Worm (Caenorhabditis elegans) whole organism, L3 larva: ENCODE results near the gene glb-29.

ENCODE experiments used
- R02D3.7 ChIP-seq: fragments of 150-350 bp; optimal IDR thresholded peaks from 2 replicates; lab custom pipeline; 2014; ENCODE audit warnings: missing biosample characterization, missing genetic modification characterization
- ZK546.5 ChIP-seq: sonication (generic microtip); optimal IDR thresholded peaks from 2 replicates; lab custom pipeline; 2017; ENCODE audit warnings: missing biosample characterization, missing genetic modification characterization
- aly-2 ChIP-seq: fragments of 150-350 bp; optimal IDR thresholded peaks from 2 replicates; lab custom pipeline; 2014; ENCODE audit warnings: missing biosample characterization, missing genetic modification characterization
- ama-1 ChIP-seq: fragments of 150-350 bp; optimal IDR thresholded peaks from 2 replicates; lab custom pipeline; 2018
- ceh-16 ChIP-seq: sonication (generic microtip); optimal IDR thresholded peaks from 2 replicates; lab custom pipeline; 2017; ENCODE audit warnings: missing biosample characterization, missing genetic modification characterization
- ceh-28 ChIP-seq: fragments of 150-350 bp; optimal IDR thresholded peaks from 2 replicates; lab custom pipeline; 2014; ENCODE audit warnings: missing biosample characterization, missing genetic modification reagents, missing genetic modification characterization
- ceh-9 ChIP-seq: sonication (generic microtip); optimal IDR thresholded peaks from 2 replicates; lab custom pipeline; 2018; ENCODE audit warnings: missing biosample characterization, missing genetic modification characterization
- daf-12 ChIP-seq: fragments of 150-350 bp; optimal IDR thresholded peaks from 2 replicates; lab custom pipeline; 2014; ENCODE audit warnings: missing biosample characterization, missing genetic modification reagents, missing genetic modification characterization
- egl-27 ChIP-seq: sonication (generic microtip); optimal IDR thresholded peaks from 4 replicates; lab custom pipeline; 2017; ENCODE audit warnings: missing biosample characterization, missing genetic modification reagents, missing genetic modification characterization
- egl-5 ChIP-seq: fragments of 150-350 bp; optimal IDR thresholded peaks from 2 replicates; lab custom pipeline; 2017; ENCODE audit warnings: missing biosample characterization, missing genetic modification reagents, missing genetic modification characterization, inconsistent platforms
- elt-1 ChIP-seq: fragments of 150-350 bp; optimal IDR thresholded peaks from 2 replicates; lab custom pipeline; 2014; ENCODE audit warnings: missing biosample characterization, missing genetic modification characterization
- elt-2 ChIP-seq: sonication (generic microtip); optimal IDR thresholded peaks from 2 replicates; lab custom pipeline; 2016; ENCODE audit warnings: missing genetic modification reagents, mild to moderate bottlenecking, missing genetic modification characterization, missing compliant biosample characterization
- elt-3 ChIP-seq, 3 experiments: fragments of 150-350 bp in 1 of 3; sonication (generic microtip) in 2 of 3; optimal IDR thresholded peaks; 2 replicates in 2 of 3; 4 replicates in 1 of 3; lab custom pipeline; 2014 to 2017; ENCODE audit warnings: missing biosample characterization in 3 of 3, missing genetic modification characterization in 3 of 3
- eor-1 ChIP-seq, 2 experiments: fragments of 150-350 bp; optimal IDR thresholded peaks; 2 replicates each; lab custom pipeline; 2014 to 2018; ENCODE audit warnings: missing biosample characterization in 2 of 2, missing genetic modification characterization in 2 of 2
- fkh-2 ChIP-seq: fragments of 150-350 bp; optimal IDR thresholded peaks from 2 replicates; lab custom pipeline; 2014; ENCODE audit warnings: missing biosample characterization, missing genetic modification reagents, missing genetic modification characterization
- fos-1 ChIP-seq: fragments of 150-350 bp; optimal IDR thresholded peaks from 2 replicates; lab custom pipeline; 2014; ENCODE audit warnings: missing biosample characterization, missing genetic modification characterization
- jun-1 ChIP-seq: fragments of 150-350 bp; optimal IDR thresholded peaks from 2 replicates; lab custom pipeline; 2014; ENCODE audit warnings: missing biosample characterization, missing genetic modification reagents, missing genetic modification characterization
- lin-15B ChIP-seq: fragments of 150-350 bp; optimal IDR thresholded peaks from 2 replicates; lab custom pipeline; 2014; ENCODE audit warnings: missing biosample characterization, missing genetic modification characterization
- lin-39 ChIP-seq: fragments of 150-350 bp; optimal IDR thresholded peaks from 2 replicates; lab custom pipeline; 2018; ENCODE audit warnings: missing biosample characterization, missing genetic modification reagents, missing genetic modification characterization
- lsy-12 ChIP-seq: sonication (generic microtip); optimal IDR thresholded peaks from 2 replicates; lab custom pipeline; 2016; ENCODE audit warnings: mild to moderate bottlenecking, missing genetic modification characterization, missing compliant biosample characterization
- mdl-1 ChIP-seq: fragments of 150-350 bp; optimal IDR thresholded peaks from 2 replicates; lab custom pipeline; 2014; ENCODE audit warnings: missing biosample characterization, missing genetic modification characterization
- mml-1 ChIP-seq: fragments of 150-350 bp; sonication (generic microtip); optimal IDR thresholded peaks from 3 replicates; lab custom pipeline; 2014; ENCODE audit warnings: missing biosample characterization, missing genetic modification characterization
- nfya-1 ChIP-seq: sonication (generic microtip); optimal IDR thresholded peaks from 2 replicates; lab custom pipeline; 2017; ENCODE audit warnings: missing genetic modification characterization, mild to moderate bottlenecking, missing compliant biosample characterization, antibody characterized with exemption, moderate library complexity; ENCODE audit not compliant: insufficient read depth
- nhr-11 ChIP-seq: fragments of 150-350 bp; optimal IDR thresholded peaks from 2 replicates; lab custom pipeline; 2014; ENCODE audit warnings: missing biosample characterization, missing genetic modification characterization
- nhr-12 ChIP-seq: fragments of 150-350 bp; optimal IDR thresholded peaks from 2 replicates; lab custom pipeline; 2014; ENCODE audit warnings: missing biosample characterization, missing genetic modification characterization
- nhr-23 ChIP-seq: fragments of 150-350 bp; optimal IDR thresholded peaks from 2 replicates; lab custom pipeline; 2014; ENCODE audit warnings: missing biosample characterization, missing genetic modification reagents, missing genetic modification characterization
- nhr-237 ChIP-seq: fragments of 150-350 bp; optimal IDR thresholded peaks from 2 replicates; lab custom pipeline; 2014; ENCODE audit warnings: missing biosample characterization, missing genetic modification characterization
- nhr-25 ChIP-seq: sonication (generic microtip); optimal IDR thresholded peaks from 2 replicates; lab custom pipeline; 2017; ENCODE audit warnings: missing biosample characterization, missing genetic modification characterization
- nhr-28 ChIP-seq: fragments of 150-350 bp; optimal IDR thresholded peaks from 2 replicates; lab custom pipeline; 2014; ENCODE audit warnings: missing biosample characterization, missing genetic modification characterization
- nhr-43 ChIP-seq: sonication (generic microtip); optimal IDR thresholded peaks from 2 replicates; lab custom pipeline; 2016; ENCODE audit warnings: mild to moderate bottlenecking, missing genetic modification characterization, missing compliant biosample characterization; ENCODE audit not compliant: poor library complexity, severe bottlenecking
- nhr-76 ChIP-seq: fragments of 150-350 bp; sonication (generic microtip); optimal IDR thresholded peaks from 5 replicates; lab custom pipeline; 2014; ENCODE audit warnings: missing biosample characterization, missing genetic modification characterization
- nhr-77 ChIP-seq: fragments of 150-350 bp; optimal IDR thresholded peaks from 2 replicates; lab custom pipeline; 2014; ENCODE audit warnings: missing biosample characterization, missing genetic modification characterization
- pha-4 ChIP-seq: fragments of 150-350 bp; optimal IDR thresholded peaks from 2 replicates; lab custom pipeline; 2014; ENCODE audit warnings: missing biosample characterization, missing genetic modification reagents, missing genetic modification characterization
- pqm-1 ChIP-seq: fragments of 150-350 bp; optimal IDR thresholded peaks from 2 replicates; lab custom pipeline; 2017; ENCODE audit warnings: missing biosample characterization, missing genetic modification characterization, inconsistent platforms
- sea-2 ChIP-seq: fragments of 150-350 bp; sonication (generic microtip); optimal IDR thresholded peaks from 4 replicates; lab custom pipeline; 2014; ENCODE audit warnings: missing biosample characterization, missing genetic modification reagents, missing genetic modification characterization
- skn-1 ChIP-seq: fragments of 150-350 bp; optimal IDR thresholded peaks from 2 replicates; lab custom pipeline; 2014; ENCODE audit warnings: missing biosample characterization, missing genetic modification characterization
- tbx-2 ChIP-seq: sonication (generic microtip); optimal IDR thresholded peaks from 2 replicates; lab custom pipeline; 2016; ENCODE audit warnings: mild to moderate bottlenecking, missing genetic modification characterization, missing compliant biosample characterization
- unc-39 ChIP-seq: sonication (generic microtip); optimal IDR thresholded peaks from 4 replicates; lab custom pipeline; 2017; ENCODE audit warnings: missing biosample characterization, missing genetic modification characterization
- unc-62 ChIP-seq: fragments of 150-350 bp; sonication (generic microtip); optimal IDR thresholded peaks from 4 replicates; lab custom pipeline; 2014; ENCODE audit warnings: missing biosample characterization, missing genetic modification reagents, missing genetic modification characterization
- zag-1 ChIP-seq: fragments of 150-350 bp; optimal IDR thresholded peaks from 2 replicates; lab custom pipeline; 2014; ENCODE audit warnings: missing biosample characterization, missing genetic modification characterization
- ztf-11 ChIP-seq: fragments of 150-350 bp; optimal IDR thresholded peaks from 2 replicates; lab custom pipeline; 2014; ENCODE audit warnings: missing biosample characterization, missing genetic modification characterization
- ztf-4 ChIP-seq: fragments of 150-350 bp; optimal IDR thresholded peaks from 2 replicates; lab custom pipeline; 2014; ENCODE audit warnings: missing biosample characterization, missing genetic modification characterization

Gene glb-29

DNA sequence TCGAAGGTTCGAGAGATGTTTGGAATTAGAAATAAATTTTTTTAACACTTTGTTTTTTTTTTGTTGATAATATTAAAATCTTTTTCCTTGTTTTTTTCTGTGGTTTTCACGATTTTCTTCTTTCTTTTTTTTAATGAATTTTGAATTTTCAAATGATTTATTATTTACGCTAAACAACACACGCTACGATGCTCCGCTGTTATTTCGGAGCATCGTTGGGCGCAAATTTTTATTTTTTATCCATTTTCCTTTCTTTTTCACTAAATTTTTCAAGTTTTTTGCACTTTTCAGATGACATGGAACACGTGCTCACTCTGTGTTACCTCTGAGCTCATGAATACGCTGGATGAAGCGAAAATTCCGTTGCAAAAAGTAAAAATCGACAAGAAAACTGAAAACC, 46.8 kb upstream of the glb-29 start, which contains the start of the genes W03C9.1 and W03C9.2:
W03C9.1 (minus strand) TSS at position 46 of the 400 bp plus-strand sequence.
W03C9.2 (plus strand) TSS at position 286 of the 400 bp plus-strand sequence.
- TF ChIP-seq nhr-28 (tag; lab: Kevin White, UChicago) = no peak
- TF ChIP-seq egl-27 = no peak
- no peak for TF ChIP-seq sea-2 (GFP tag; lab: Kevin White, UChicago)
- TF ChIP-seq lin-15B (tag; lab: Kevin White, UChicago) = peak; percentile 11
- no peak for TF ChIP-seq nhr-12 (tag; lab: Kevin White, UChicago)
- no peak for TF ChIP-seq fkh-2
- TF ChIP-seq daf-12 (tag; lab: Kevin White, UChicago) = no peak

DNA sequence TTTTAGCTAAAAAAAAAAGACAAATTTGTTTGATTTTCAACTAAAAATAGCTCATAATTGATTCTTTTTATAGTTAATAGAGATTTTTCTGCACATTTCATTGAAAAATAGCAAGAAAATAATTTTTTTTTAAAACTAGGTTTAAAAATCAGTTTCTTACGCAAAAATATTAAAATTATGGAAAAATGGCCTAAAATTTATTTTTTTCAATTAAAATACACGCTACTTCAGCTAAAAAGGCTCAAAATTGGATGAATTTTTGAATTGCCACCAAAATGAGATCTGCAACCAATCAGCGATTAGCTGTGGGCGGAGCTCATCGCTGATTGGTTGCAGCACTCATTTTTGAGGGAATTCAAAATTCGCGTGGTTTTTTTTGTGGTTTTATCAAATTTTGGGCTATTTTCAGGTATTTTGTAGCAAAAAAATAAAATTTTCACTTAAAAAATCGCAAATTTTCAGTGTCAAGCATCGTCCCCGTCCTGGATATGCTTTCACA, 45.7 kb upstream of the glb-29 start:
- TF ChIP-seq jun-1 (tag; lab: Kevin White, UChicago) (no peak), nfya-1 (peak; percentile 79), ceh-9 (tag; lab: Kevin White, UChicago) (no peak), skn-1 (tag; lab: Kevin White, UChicago) (no peak)
- TF ChIP-seq, all 47 proteins: peak for 1

DNA sequence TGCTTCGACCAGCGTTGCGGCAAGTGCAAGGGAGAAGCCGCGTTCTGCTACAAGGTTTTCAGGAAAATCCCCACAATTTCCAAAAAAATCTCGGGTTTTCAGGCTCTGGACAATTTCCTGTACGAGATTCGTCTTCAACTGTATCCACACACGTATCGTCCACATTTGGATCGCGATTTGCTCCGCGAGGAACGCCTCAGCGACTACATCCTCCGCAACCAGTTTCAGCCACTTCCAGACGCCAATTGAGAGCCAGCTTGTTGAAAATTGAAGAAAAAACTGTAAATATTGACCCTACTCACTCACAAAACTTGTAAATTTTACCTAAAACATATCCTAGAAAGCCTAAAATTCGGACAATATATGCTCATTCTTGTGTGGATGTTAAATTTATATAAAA, 44.0 kb upstream of the glb-29 start:
- TF ChIP-seq lsy-12 (tag; lab: Kevin White, UChicago) (peak; percentile 10), mdl-1 (tag; lab: Kevin White, UChicago) (no peak), ama-1 (lab: Kevin White, UChicago) (peak; percentile 65)
- TF ChIP-seq, all 47 proteins: peak for 2

DNA sequence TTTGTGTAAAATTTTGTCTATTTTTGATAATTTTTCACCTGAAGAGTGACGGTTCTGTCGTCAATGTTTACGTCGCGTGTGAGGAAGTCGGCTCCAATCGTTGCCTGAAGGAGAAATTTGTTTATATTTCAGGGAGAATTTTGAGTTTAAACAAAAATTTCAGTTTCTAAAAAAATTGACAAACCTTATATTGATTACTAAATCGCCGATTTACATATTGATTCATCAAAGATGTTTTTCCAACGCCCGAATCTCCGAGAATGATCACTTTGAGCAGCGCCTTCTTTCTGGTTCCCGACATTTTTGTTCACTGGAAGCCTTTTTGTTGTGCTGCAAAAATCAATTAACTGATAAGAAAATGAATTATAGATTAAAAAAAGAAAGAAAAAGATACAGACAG, 42.3 kb upstream of the glb-29 start, which contains the start of gene rab-7:
rab-7 (minus strand) TSS at position 330 of the 400 bp plus-strand sequence.
- no peak for TF ChIP-seq egl-5 (tag; lab: Kevin White, UChicago)
- peak; percentile 1 for TF ChIP-seq pha-4 (tag; lab: Kevin White, UChicago)
- no peak for TF ChIP-seq R02D3.7 (tag; lab: Kevin White, UChicago)
- peak; percentile 7 for TF ChIP-seq pqm-1
- peak; percentile 71 for TF ChIP-seq ama-1 (lab: Kevin White, UChicago)
- peak; percentile 37 for TF ChIP-seq elt-2 (tag; lab: Kevin White, UChicago)
- TF ChIP-seq, all 47 proteins: peak for 4

DNA sequence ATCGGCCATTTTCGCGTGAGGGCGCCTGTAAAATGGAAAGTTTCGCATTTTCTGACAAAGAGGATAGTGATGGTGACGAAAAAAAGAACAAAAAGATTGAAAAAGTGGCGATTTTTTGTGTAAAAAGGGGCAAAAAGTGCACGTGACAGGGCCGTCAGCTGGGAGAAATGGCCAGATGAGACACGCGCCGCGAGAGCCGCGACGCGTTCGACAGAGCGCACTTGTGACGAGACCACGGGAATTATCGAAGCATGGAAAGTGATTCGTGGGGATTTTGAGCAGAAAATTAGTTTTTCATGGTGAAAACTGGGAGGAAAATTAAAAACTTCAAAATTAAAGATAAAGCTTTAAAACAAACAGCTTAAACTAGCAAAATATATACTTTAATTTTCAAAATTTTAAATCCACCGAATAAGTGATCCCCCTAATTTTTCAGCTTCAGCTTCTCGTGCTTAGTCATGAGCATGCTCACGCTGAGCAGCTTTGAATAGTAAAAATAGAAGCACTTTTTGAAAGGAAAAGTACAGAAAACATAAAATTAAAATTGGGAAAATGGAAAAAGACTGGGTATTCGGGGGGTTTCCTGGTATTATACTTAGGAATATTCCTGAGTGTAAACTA, 41.3 kb upstream of the glb-29 start, which contains the start of gene W03C9.5:
W03C9.5 (minus strand) TSS at position 38 of the 621 bp plus-strand sequence.
- peak; percentile 27 for TF ChIP-seq nhr-77 (tag; lab: Kevin White, UChicago)
- peak; percentile 22 for TF ChIP-seq fos-1 (tag; lab: Kevin White, UChicago)
- TF ChIP-seq aly-2 = no peak
- peak; percentile 95 for TF ChIP-seq lin-39 (tag; lab: Kevin White, UChicago)
- peak; percentile 36 for TF ChIP-seq nhr-76 (tag; lab: Kevin White, UChicago)
- peak; percentile 35 for TF ChIP-seq pqm-1
- TF ChIP-seq ztf-4 (tag; lab: Kevin White, UChicago) = no peak
- TF ChIP-seq nfya-1 = peak; percentile 95
- TF ChIP-seq eor-1 (tag; optimal IDR thresholded peaks at IDR 0.05; lab: Kevin White, UChicago) = no peak
- peak; percentile 54 for TF ChIP-seq tbx-2 (tag; lab: Kevin White, UChicago)
- no peak for TF ChIP-seq unc-39
- TF ChIP-seq ceh-16 = no peak
- peak; percentile 12 for TF ChIP-seq ZK546.5 (tag; lab: Kevin White, UChicago)
- peak; percentile 89 for TF ChIP-seq nhr-11 (tag; lab: Kevin White, UChicago)
- peak; percentile 97 for TF ChIP-seq nhr-25
- TF ChIP-seq fkh-2 = no peak
- TF ChIP-seq ceh-28 = peak; percentile 65
- no peak for TF ChIP-seq sea-2 (GFP tag; lab: Kevin White, UChicago)
- TF ChIP-seq nhr-23 (tag; lab: Kevin White, UChicago) = peak; percentile 86
- TF ChIP-seq nhr-237 (tag; lab: Kevin White, UChicago) = no peak
- peak in 1 of 3 experiments; percentile 63 for TF ChIP-seq elt-3 (tag; optimal IDR thresholded peaks at IDR 0.05; lab: Kevin White, UChicago)
- TF ChIP-seq ztf-11 (tag; lab: Kevin White, UChicago) = no peak
- TF ChIP-seq unc-62 (GFP tag; lab: Kevin White, UChicago) = peak; percentile 71
- TF ChIP-seq nhr-12 (tag; lab: Kevin White, UChicago) = no peak
- peak; percentile 29 for TF ChIP-seq elt-1 (tag; lab: Kevin White, UChicago)
- peak; percentile 91 for TF ChIP-seq lsy-12 (tag; lab: Kevin White, UChicago)
- peak; percentile 55 for TF ChIP-seq ama-1 (lab: Kevin White, UChicago)
- peak; percentile 57 for TF ChIP-seq egl-27
- peak; percentile 51 for TF ChIP-seq zag-1 (tag; lab: Kevin White, UChicago)
- TF ChIP-seq ceh-9 (tag; lab: Kevin White, UChicago) = no peak
- TF ChIP-seq nhr-43 (tag; lab: Kevin White, UChicago) = peak; percentile 77
- TF ChIP-seq nhr-28 (tag; lab: Kevin White, UChicago) = peak; percentile 37
- TF ChIP-seq egl-5 (tag; lab: Kevin White, UChicago) = peak; percentile 69
- TF ChIP-seq mml-1 (tag; lab: Kevin White, UChicago) = no peak
- TF ChIP-seq pha-4 (tag; lab: Kevin White, UChicago) = peak; percentile 94
